Worm (Caenorhabditis elegans): ENCODE data around the gene atf-4.

- no peak for TF ChIP-seq ceh-39 (tag; optimal IDR thresholded peaks at IDR 0.05)
- no peak for TF ChIP-seq lin-13 (tag; optimal IDR thresholded peaks at IDR 0.05)
- TF ChIP-seq unc-62 (GFP tag; optimal IDR thresholded peaks at IDR 0.05): no peak
- no peak for TF ChIP-seq sptf-1 (tag; optimal IDR thresholded peaks at IDR 0.05)
- no peak for TF ChIP-seq unc-39 (tag; optimal IDR thresholded peaks at IDR 0.05)
- TF ChIP-seq nhr-237 (tag; optimal IDR thresholded peaks at IDR 0.05): no peak
- no peak for TF ChIP-seq ces-1 (GFP tag; optimal IDR thresholded peaks at IDR 0.05)
- TF ChIP-seq pha-4 (tag; optimal IDR thresholded peaks at IDR 0.05): no peak
- TF ChIP-seq elt-3 (tag; optimal IDR thresholded peaks at IDR 0.05): no peak
- no peak for TF ChIP-seq nhr-76 (tag; optimal IDR thresholded peaks at IDR 0.05)
- no peak for TF ChIP-seq snpc-4 (tag; optimal IDR thresholded peaks at IDR 0.05)
These were observed 23.1 kb downstream of the atf-4 start for ce11 chrX:14787557-14787932.

All from whole organism, mixed stage, embryonic.